Worm (Caenorhabditis elegans): ENCODE data around the gene ins-11.
"Not testable (repeated sequence)": the region's sequence is repeated elsewhere in the genome, so short reads cannot be mapped to it uniquely, and the experiment has no call there.

ins-11 gene

ce11 chrII:5533642-5534041 is 22.9 kb upstream of the ins-11 start, which contains the start of gene hlh-26:
TSS of gene hlh-26 (minus strand) at chrII:5533742.
- no peak for TF ChIP-seq him-1 (tag; optimal IDR thresholded peaks at IDR 0.05)
- TF ChIP-seq dao-5 (tag; optimal IDR thresholded peaks at IDR 0.05), result no peak
- no peak for TF ChIP-seq W03F9.2 (tag; optimal IDR thresholded peaks at IDR 0.05)

- not testable (repeated sequence) for TF ChIP-seq W03F9.2, dao-5, him-1 (tag; optimal IDR thresholded peaks at IDR 0.05)
Observed at ce11 chrII:5534939-5535338, 21.6 kb upstream of the ins-11 start, which contains the start of gene hlh-25. TSS of gene hlh-25 (plus strand) at chrII:5535239.

ce11 chrII:5537078-5537477 is 19.5 kb upstream of the ins-11 start:
- TF ChIP-seq him-1 (tag; optimal IDR thresholded peaks at IDR 0.05), result no peak
- TF ChIP-seq dao-5 (tag; optimal IDR thresholded peaks at IDR 0.05), result no peak
- no peak for TF ChIP-seq W03F9.2 (tag; optimal IDR thresholded peaks at IDR 0.05)

- TF ChIP-seq W03F9.2 (tag; optimal IDR thresholded peaks at IDR 0.05), result no peak
- no peak for TF ChIP-seq him-1 (tag; optimal IDR thresholded peaks at IDR 0.05)
- TF ChIP-seq dao-5 (tag; optimal IDR thresholded peaks at IDR 0.05), result no peak
Observed at ce11 chrII:5537524-5537923, 19.0 kb upstream of the ins-11 start, which contains the start of gene C17C3.11. TSS of gene C17C3.11 (plus strand) at chrII:5537824.

ce11 chrII:5540113-5540512 is 16.4 kb upstream of the ins-11 start, which contains the start of gene hlh-27:
TSS of gene hlh-27 (minus strand) at chrII:5540213.
- TF ChIP-seq dao-5, him-1, W03F9.2 (tag; optimal IDR thresholded peaks at IDR 0.05): not testable (repeated sequence)

ce11 chrII:5541685-5542084 is 14.8 kb upstream of the ins-11 start, which contains the start of gene C17C3.24:
TSS of gene C17C3.24 (minus strand) at chrII:5541785.
- TF ChIP-seq W03F9.2 (tag; optimal IDR thresholded peaks at IDR 0.05), result no peak
- TF ChIP-seq dao-5 (tag; optimal IDR thresholded peaks at IDR 0.05), result no peak
- TF ChIP-seq him-1 (tag; optimal IDR thresholded peaks at IDR 0.05), result no peak

ce11 chrII:5543476-5544144 is 12.9 kb upstream of the ins-11 start:
- TF ChIP-seq dao-5 (tag; optimal IDR thresholded peaks at IDR 0.05) (peak; percentile 89), him-1 (tag; optimal IDR thresholded peaks at IDR 0.05) (peak; percentile 98), W03F9.2 (tag; optimal IDR thresholded peaks at IDR 0.05) (peak; percentile 80)

- no peak for TF ChIP-seq him-1 (tag; optimal IDR thresholded peaks at IDR 0.05)
- no peak for TF ChIP-seq dao-5 (tag; optimal IDR thresholded peaks at IDR 0.05)
Observed at ce11 chrII:5544145-5544515, 12.4 kb upstream of the ins-11 start.

- no peak for TF ChIP-seq him-1 (tag; optimal IDR thresholded peaks at IDR 0.05)
- no peak for TF ChIP-seq dao-5 (tag; optimal IDR thresholded peaks at IDR 0.05)
- no peak for TF ChIP-seq W03F9.2 (tag; optimal IDR thresholded peaks at IDR 0.05)
Observed at ce11 chrII:5544764-5545163, 11.8 kb upstream of the ins-11 start, which contains the start of gene ins-13. TSS of gene ins-13 (minus strand) at chrII:5544864.

- TF ChIP-seq W03F9.2 (tag; optimal IDR thresholded peaks at IDR 0.05) (no peak), him-1 (tag; optimal IDR thresholded peaks at IDR 0.05) (no peak), dao-5 (tag; optimal IDR thresholded peaks at IDR 0.05) (no peak)
Observed at ce11 chrII:5547442-5547894, 9.1 kb upstream of the ins-11 start, which contains the start of gene acdh-2. TSS of gene acdh-2 (minus strand) at chrII:5547492.

- TF ChIP-seq W03F9.2 (tag; optimal IDR thresholded peaks at IDR 0.05) (no peak), dao-5 (tag; optimal IDR thresholded peaks at IDR 0.05) (no peak), him-1 (tag; optimal IDR thresholded peaks at IDR 0.05) (no peak)
Observed at ce11 chrII:5549746-5550145, 6.8 kb upstream of the ins-11 start, which contains the start of gene C17C3.6. TSS of gene C17C3.6 (plus strand) at chrII:5550046.

ce11 chrII:5551517-5551916 is 5.0 kb upstream of the ins-11 start, which contains the start of gene C17C3.5:
TSS of gene C17C3.5 (plus strand) at chrII:5551817.
- no peak for TF ChIP-seq him-1 (tag; optimal IDR thresholded peaks at IDR 0.05)
- no peak for TF ChIP-seq W03F9.2 (tag; optimal IDR thresholded peaks at IDR 0.05)
- no peak for TF ChIP-seq dao-5 (tag; optimal IDR thresholded peaks at IDR 0.05)

- TF ChIP-seq dao-5 (tag; optimal IDR thresholded peaks at IDR 0.05) (no peak), W03F9.2 (tag; optimal IDR thresholded peaks at IDR 0.05) (no peak), him-1 (tag; optimal IDR thresholded peaks at IDR 0.05) (no peak)
Observed at ce11 chrII:5553531-5553930, 3.0 kb upstream of the ins-11 start.

- TF ChIP-seq dao-5 (tag; optimal IDR thresholded peaks at IDR 0.05) (no peak), him-1 (tag; optimal IDR thresholded peaks at IDR 0.05) (no peak), W03F9.2 (tag; optimal IDR thresholded peaks at IDR 0.05) (no peak)
Observed at ce11 chrII:5554317-5554716, 2.2 kb upstream of the ins-11 start, which contains the start of gene ins-12. TSS of gene ins-12 (plus strand) at chrII:5554617.

All from whole organism, L4/young adult.